Fruit fly (Drosophila melanogaster): Measurements from ENCODE around the gene ush.
A peak's percentile ranks its signal among the peaks of the same experiment; 100 is the strongest.

Gene ush

dm6 chr2L:527689-528088 lies 51.7 kb downstream of the ush start:
- TF ChIP-seq Dfd (GFP tag; optimal IDR thresholded peaks at IDR 0.05), result no peak
- TF ChIP-seq sug (tag; optimal IDR thresholded peaks at IDR 0.05), result no peak
- no peak for TF ChIP-seq CG10565 (GFP tag; optimal IDR thresholded peaks at IDR 0.05)
- no peak for TF ChIP-seq vfl (GFP tag; optimal IDR thresholded peaks at IDR 0.05)
- TF ChIP-seq lab (GFP tag; optimal IDR thresholded peaks at IDR 0.05), result peak; percentile 57
- no peak for TF ChIP-seq crc (GFP tag; optimal IDR thresholded peaks at IDR 0.05)
- peak; percentile 7 for TF ChIP-seq oc (tag; optimal IDR thresholded peaks at IDR 0.05)
- TF ChIP-seq CG33213 (GFP tag; optimal IDR thresholded peaks at IDR 0.05), result no peak
- peak; percentile 74 for TF ChIP-seq Deaf1 (tag; optimal IDR thresholded peaks at IDR 0.05)
- no peak for TF ChIP-seq onecut (GFP tag; IDR thresholded peaks at IDR 0.05)
- no peak for TF ChIP-seq pan (optimal IDR thresholded peaks at IDR 0.05)
- TF ChIP-seq pan (GFP tag; optimal IDR thresholded peaks at IDR 0.05 in 1 of 2, IDR thresholded peaks at IDR 0.05 in 1 of 2), result no peak
- peak; percentile 5; the same call in 1 of the 2 replicates for TF ChIP-seq crol (GFP tag; IDR thresholded peaks at IDR 0.05)
- TF ChIP-seq sob (GFP tag; IDR thresholded peaks at IDR 0.05), result no peak
- no peak for TF ChIP-seq p53 (GFP tag; optimal IDR thresholded peaks at IDR 0.05)
- TF ChIP-seq CG11247 (GFP tag; IDR thresholded peaks at IDR 0.05), result no peak
- TF ChIP-seq CG17829 (tag; optimal IDR thresholded peaks at IDR 0.05), result no peak
- TF ChIP-seq CG4854 (GFP tag; optimal IDR thresholded peaks at IDR 0.05), result no peak
- 0 out of 4 replicates have a peak, but pooled peaks have one; percentile 36 for TF ChIP-seq chinmo (GFP tag; IDR thresholded peaks at IDR 0.05; ENCODE audit: partially characterized antibody)
- no peak for TF ChIP-seq al (GFP tag; IDR thresholded peaks at IDR 0.05)
- no peak for TF ChIP-seq danr (GFP tag; IDR thresholded peaks at IDR 0.05)
- peak; percentile 44 for TF ChIP-seq sqz (GFP tag; optimal IDR thresholded peaks at IDR 0.05)
- TF ChIP-seq gcm (GFP tag; optimal IDR thresholded peaks at IDR 0.05), result peak; percentile 50
- TF ChIP-seq Hr51 (GFP tag; optimal IDR thresholded peaks at IDR 0.05), result no peak
- no peak for TF ChIP-seq org-1 (GFP tag; optimal IDR thresholded peaks at IDR 0.05)
- TF ChIP-seq klu (GFP tag; IDR thresholded peaks at IDR 0.05), result no peak

dm6 chr2L:530245-530644 lies 54.2 kb downstream of the ush start:
- TF ChIP-seq crp (GFP tag; optimal IDR thresholded peaks at IDR 0.05) (no peak), CG11696 (GFP tag; IDR thresholded peaks at IDR 0.05) (no peak), CG1602 (GFP tag; optimal IDR thresholded peaks at IDR 0.05) (peak; percentile 4), Awh (GFP tag; IDR thresholded peaks at IDR 0.05) (0 out of 2 replicates have a peak, but pooled peaks have one; percentile 19), crc (GFP tag; optimal IDR thresholded peaks at IDR 0.05) (no peak), CG4820 (GFP tag; optimal IDR thresholded peaks at IDR 0.05) (no peak), sna (GFP tag; IDR thresholded peaks at IDR 0.05; ENCODE audit: partially characterized antibody) (no peak), fd96Cb (tag; optimal IDR thresholded peaks at IDR 0.05) (peak; percentile 18), pum (GFP tag; optimal IDR thresholded peaks at IDR 0.05) (peak; percentile 7), slp2 (GFP tag; optimal IDR thresholded peaks at IDR 0.05) (no peak), NFAT (GFP tag; IDR thresholded peaks at IDR 0.05) (0 out of 2 replicates have a peak, but pooled peaks have one; percentile 10), Ptx1 (GFP tag; IDR thresholded peaks at IDR 0.05) (peak; percentile 46), CG4328 (GFP tag; optimal IDR thresholded peaks at IDR 0.05) (no peak), gt (GFP tag; IDR thresholded peaks at IDR 0.05) (no peak), CG7928 (GFP tag; optimal IDR thresholded peaks at IDR 0.05) (no peak), chn (GFP tag; optimal IDR thresholded peaks at IDR 0.05) (no peak), Xbp1 (GFP tag; optimal IDR thresholded peaks at IDR 0.05) (peak; percentile 47), tin (GFP tag; optimal IDR thresholded peaks at IDR 0.05) (peak; percentile 33), CG12391 (tag; optimal IDR thresholded peaks at IDR 0.05) (peak; percentile 12), klu (GFP tag; IDR thresholded peaks at IDR 0.05) (no peak), Bdp1 (GFP tag; optimal IDR thresholded peaks at IDR 0.05) (no peak), Optix (GFP tag; IDR thresholded peaks at IDR 0.05) (0 out of 3 replicates have a peak, but pooled peaks have one; percentile 16), Opbp (GFP tag; IDR thresholded peaks at IDR 0.05; ENCODE audit: partially characterized antibody) (no peak), CG17359 (tag; optimal IDR thresholded peaks at IDR 0.05) (no peak), h (optimal IDR thresholded peaks at IDR 0.05) (no peak), Aef1 (GFP tag; IDR thresholded peaks at IDR 0.05) (no peak), wek (GFP tag; optimal IDR thresholded peaks at IDR 0.05) (no peak), onecut (GFP tag; IDR thresholded peaks at IDR 0.05) (no peak), org-1 (GFP tag; optimal IDR thresholded peaks at IDR 0.05) (peak; percentile 17), ham (GFP tag; IDR thresholded peaks at IDR 0.05) (no peak)

Data from whole organism, embryonic.